Fruit fly (Drosophila melanogaster) whole organism, embryonic: ENCODE measurements around the gene CG6149.

ENCODE experiments used
- Atf6 ChIP-seq: fragments of 200-800 bp; sonication (Bioruptor generic); IDR thresholded peaks from 2 replicates; pipeline ENCODE4 v1.3.6; 2022; ENCODE audit warnings: missing biosample characterization, missing genetic modification characterization
- BEAF-32 ChIP-seq: fragments of 200-800 bp; sonication (Bioruptor generic); optimal IDR thresholded peaks from 3 replicates; lab custom pipeline; 2017; ENCODE audit warnings: missing biosample characterization, missing genetic modification characterization, mild to moderate bottlenecking, moderate library complexity, missing genetic modification reagents
- CG10959 ChIP-seq: fragments of 200-800 bp; sonication (Bioruptor generic); IDR thresholded peaks from 2 replicates; pipeline ENCODE4 v1.3.6; 2022; ENCODE audit warnings: missing biosample characterization, missing genetic modification characterization
- CG11504 ChIP-seq: fragments of 200-800 bp; sonication (Bioruptor generic); optimal IDR thresholded peaks from 3 replicates; lab custom pipeline; 2019; ENCODE audit warnings: missing biosample characterization, mild to moderate bottlenecking, missing genetic modification characterization, moderate library complexity
- CG11560 ChIP-seq: fragments of 200-800 bp; sonication (Bioruptor generic); IDR thresholded peaks from 3 replicates; pipeline ENCODE4 v1.3.6; 2022; ENCODE audit warnings: missing biosample characterization, missing genetic modification characterization
- CG12219 ChIP-seq: fragments of 200-800 bp; sonication (Bioruptor generic); optimal IDR thresholded peaks from 3 replicates; lab custom pipeline; 2018; ENCODE audit warnings: missing biosample characterization, mild to moderate bottlenecking, missing genetic modification characterization
- CG13424 ChIP-seq: fragments of 200-800 bp; sonication (Bioruptor generic); optimal IDR thresholded peaks from 2 replicates; lab custom pipeline; 2019; ENCODE audit warnings: missing biosample characterization, mild to moderate bottlenecking, missing genetic modification characterization, moderate library complexity
- CG14441 ChIP-seq: fragments of 200-800 bp; sonication (Bioruptor generic); IDR thresholded peaks from 2 replicates; pipeline ENCODE4 v1.3.6; 2022; ENCODE audit warnings: missing biosample characterization, missing genetic modification characterization
- CG14965 ChIP-seq: fragments of 200-800 bp; sonication (Bioruptor generic); optimal IDR thresholded peaks from 2 replicates; lab custom pipeline; 2016; ENCODE audit warnings: missing biosample characterization, missing genetic modification characterization, borderline replicate concordance
- CG15696 ChIP-seq: fragments of 200-800 bp; sonication (Bioruptor generic); optimal IDR thresholded peaks from 2 replicates; lab custom pipeline; 2019; ENCODE audit warnings: missing biosample characterization, mild to moderate bottlenecking, missing genetic modification characterization, moderate library complexity
- CG1603 ChIP-seq: fragments of 200-800 bp; sonication (Bioruptor generic); optimal IDR thresholded peaks from 2 replicates; lab custom pipeline; 2019; ENCODE audit warnings: missing biosample characterization, mild to moderate bottlenecking, missing genetic modification characterization, moderate library complexity
- CG16863 ChIP-seq: fragments of 200-800 bp; sonication (Bioruptor generic); optimal IDR thresholded peaks from 3 replicates; lab custom pipeline; 2016; ENCODE audit warnings: missing biosample characterization, missing genetic modification characterization
- CG18011 ChIP-seq: fragments of 200-800 bp; sonication (Bioruptor generic); optimal IDR thresholded peaks from 2 replicates; lab custom pipeline; 2017; ENCODE audit warnings: missing biosample characterization, missing genetic modification characterization, mild to moderate bottlenecking, moderate library complexity, missing genotype
- CG18262 ChIP-seq: fragments of 200-800 bp; optimal IDR thresholded peaks from 3 replicates; lab custom pipeline; 2019; ENCODE audit warnings: missing biosample characterization, mild to moderate bottlenecking, missing genetic modification characterization, moderate library complexity
- CG30403 ChIP-seq: fragments of 200-800 bp; sonication (Bioruptor generic); optimal IDR thresholded peaks from 3 replicates; lab custom pipeline; 2016; ENCODE audit warnings: missing biosample characterization, missing genetic modification characterization
- CG4404 ChIP-seq: fragments of 200-800 bp; sonication (Bioruptor generic); IDR thresholded peaks from 2 replicates; pipeline ENCODE4 v1.3.6; 2022; ENCODE audit warnings: missing biosample characterization, missing genetic modification characterization
- CG6765 ChIP-seq: fragments of 200-800 bp; sonication (Bioruptor generic); optimal IDR thresholded peaks from 3 replicates; lab custom pipeline; 2017; ENCODE audit warnings: missing biosample characterization, mild to moderate bottlenecking, missing genetic modification characterization
- CG7839 ChIP-seq: fragments of 200-800 bp; sonication (Bioruptor generic); optimal IDR thresholded peaks from 3 replicates; lab custom pipeline; 2018; ENCODE audit warnings: missing biosample characterization, mild to moderate bottlenecking, missing genetic modification characterization, moderate library complexity
- Deaf1 ChIP-seq: fragments of 200-800 bp; optimal IDR thresholded peaks from 3 replicates; lab custom pipeline; 2019; ENCODE audit warnings: missing biosample characterization, mild to moderate bottlenecking, missing genetic modification characterization, moderate library complexity
- Dll ChIP-seq: fragments of 200-800 bp; sonication (Bioruptor generic); IDR thresholded peaks from 4 replicates; pipeline ENCODE4 v1.3.6; 2022; ENCODE audit warnings: missing biosample characterization, missing genetic modification characterization; ENCODE audit not compliant: partially characterized antibody
- H15 ChIP-seq: fragments of 200-800 bp; sonication (Bioruptor generic); IDR thresholded peaks from 3 replicates; pipeline ENCODE4 v1.3.6; 2022; ENCODE audit warnings: missing biosample characterization, missing genetic modification characterization
- Hr3 ChIP-seq: fragments of 200-800 bp; sonication (Bioruptor generic); optimal IDR thresholded peaks from 3 replicates; lab custom pipeline; 2016; ENCODE audit warnings: missing biosample characterization, missing genetic modification characterization
- Max ChIP-seq: fragments of 200-800 bp; sonication (Bioruptor generic); optimal IDR thresholded peaks from 2 replicates; lab custom pipeline; 2016; ENCODE audit warnings: missing biosample characterization, mild to moderate bottlenecking, missing genetic modification characterization
- Oaz ChIP-seq: fragments of 200-800 bp; sonication (Bioruptor generic); IDR thresholded peaks from 2 replicates; pipeline ENCODE4 v1.3.6; 2022; ENCODE audit warnings: missing biosample characterization, missing genetic modification characterization
- Pdp1 ChIP-seq, 2 experiments: fragments of 200-800 bp; sonication (Bioruptor generic); optimal IDR thresholded peaks; 3 replicates each; lab custom pipeline; 2016; ENCODE audit warnings: missing biosample characterization in 2 of 2, missing genetic modification characterization in 2 of 2, mild to moderate bottlenecking in 1 of 2, moderate library complexity in 1 of 2
- Scr ChIP-seq: fragments of 200-800 bp; sonication (Bioruptor generic); IDR thresholded peaks from 2 replicates; pipeline ENCODE4 v1.3.6; 2022; ENCODE audit warnings: missing biosample characterization, missing genetic modification characterization; ENCODE audit not compliant: partially characterized antibody
- Sry-δ ChIP-seq: fragments of 200-800 bp; sonication (Bioruptor generic); optimal IDR thresholded peaks from 2 replicates; lab custom pipeline; 2016; ENCODE audit warnings: missing biosample characterization, missing genetic modification characterization
- ara ChIP-seq: fragments of 200-800 bp; sonication (Bioruptor generic); IDR thresholded peaks from 2 replicates; pipeline ENCODE4 v1.3.6; 2022; ENCODE audit warnings: missing biosample characterization, missing genetic modification characterization
- bbx ChIP-seq: fragments of 200-800 bp; sonication (Bioruptor generic); IDR thresholded peaks from 2 replicates; pipeline ENCODE4 v1.3.6; 2022; ENCODE audit warnings: missing biosample characterization, missing genetic modification characterization; ENCODE audit not compliant: partially characterized antibody
- bigmax ChIP-seq: fragments of 200-800 bp; sonication (Bioruptor generic); optimal IDR thresholded peaks from 2 replicates; lab custom pipeline; 2018; ENCODE audit warnings: missing biosample characterization, mild to moderate bottlenecking, missing genetic modification characterization
- btn ChIP-seq: fragments of 200-800 bp; sonication (Bioruptor generic); optimal IDR thresholded peaks from 2 replicates; lab custom pipeline; 2016; ENCODE audit warnings: missing biosample characterization, missing genetic modification characterization
- cad ChIP-seq: fragments of >200 bp; optimal IDR thresholded peaks from 2 replicates; lab custom pipeline; 2017; ENCODE audit warnings: missing biosample characterization, missing genetic modification characterization
- cas ChIP-seq: fragments of 200-800 bp; sonication (Bioruptor generic); IDR thresholded peaks from 2 replicates; pipeline ENCODE4 v1.3.6; 2022; ENCODE audit warnings: missing biosample characterization, missing genetic modification characterization
- chm ChIP-seq: fragments of 200-800 bp; sonication (Bioruptor generic); IDR thresholded peaks from 2 replicates; pipeline ENCODE4 v1.3.6; 2022; ENCODE audit warnings: missing biosample characterization, missing genetic modification characterization
- corto ChIP-seq: fragments of 200-800 bp; sonication (Bioruptor generic); optimal IDR thresholded peaks from 2 replicates; lab custom pipeline; 2016; ENCODE audit warnings: missing biosample characterization, mild to moderate bottlenecking, missing genetic modification characterization, moderate library complexity
- crol ChIP-seq: fragments of 200-800 bp; sonication (Bioruptor generic); IDR thresholded peaks from 2 replicates; pipeline ENCODE4 v1.3.6; 2022; ENCODE audit warnings: missing biosample characterization, missing genetic modification characterization
- dm ChIP-seq: fragments of 200-800 bp; sonication (Bioruptor generic); optimal IDR thresholded peaks from 3 replicates; lab custom pipeline; 2016; ENCODE audit warnings: missing biosample characterization, missing genetic modification characterization
- dmrt99B ChIP-seq: fragments of 200-800 bp; sonication (Bioruptor generic); optimal IDR thresholded peaks from 2 replicates; lab custom pipeline; 2018; ENCODE audit warnings: missing biosample characterization, mild to moderate bottlenecking, missing genetic modification characterization, moderate library complexity
- h ChIP-seq: fragments of >200 bp; optimal IDR thresholded peaks from 2 replicates; lab custom pipeline; 2017
- her ChIP-seq: fragments of 200-800 bp; sonication (Bioruptor generic); optimal IDR thresholded peaks from 2 replicates; lab custom pipeline; 2016; ENCODE audit warnings: missing biosample characterization, missing genetic modification characterization
- hth ChIP-seq: fragments of >200 bp; optimal IDR thresholded peaks from 2 replicates; lab custom pipeline; 2017; ENCODE audit warnings: inconsistent platforms
- maf-S ChIP-seq: fragments of 200-800 bp; sonication (Bioruptor generic); optimal IDR thresholded peaks from 2 replicates; lab custom pipeline; 2016; ENCODE audit warnings: missing biosample characterization, missing genetic modification characterization
- nmo ChIP-seq: fragments of 200-800 bp; sonication (Bioruptor generic); optimal IDR thresholded peaks from 2 replicates; lab custom pipeline; 2018; ENCODE audit warnings: missing biosample characterization, mild to moderate bottlenecking, missing genetic modification characterization, moderate library complexity
- nom ChIP-seq: fragments of 200-800 bp; sonication (Bioruptor generic); optimal IDR thresholded peaks from 2 replicates; lab custom pipeline; 2017; ENCODE audit warnings: missing biosample characterization, missing genetic modification characterization, mild to moderate bottlenecking, moderate library complexity, missing genetic modification reagents
- pho ChIP-seq: fragments of 200-800 bp; sonication (Bioruptor generic); optimal IDR thresholded peaks from 2 replicates; lab custom pipeline; 2016; ENCODE audit warnings: missing biosample characterization, missing genetic modification characterization
- ranshi ChIP-seq: fragments of 200-800 bp; sonication (Bioruptor generic); IDR thresholded peaks from 2 replicates; pipeline ENCODE4 v1.3.6; 2022; ENCODE audit warnings: missing biosample characterization, missing genetic modification characterization
- row ChIP-seq: fragments of 200-800 bp; sonication (Bioruptor generic); IDR thresholded peaks from 3 replicates; pipeline ENCODE4 v1.3.6; 2022; ENCODE audit warnings: missing biosample characterization, missing genetic modification characterization
- salm ChIP-seq: fragments of 200-800 bp; sonication (Bioruptor generic); optimal IDR thresholded peaks from 2 replicates; lab custom pipeline; 2018; ENCODE audit warnings: missing biosample characterization, mild to moderate bottlenecking, missing genetic modification characterization
- scrt ChIP-seq: fragments of 200-800 bp; sonication (Bioruptor generic); optimal IDR thresholded peaks from 2 replicates; lab custom pipeline; 2018; ENCODE audit warnings: missing biosample characterization, mild to moderate bottlenecking, missing genetic modification characterization, moderate library complexity
- tgo ChIP-seq: fragments of 200-800 bp; sonication (Bioruptor generic); IDR thresholded peaks from 3 replicates; pipeline ENCODE4 v1.3.6; 2022; ENCODE audit warnings: missing biosample characterization, missing genetic modification characterization
- vvl ChIP-seq: fragments of 200-800 bp; sonication (Bioruptor generic); IDR thresholded peaks from 2 replicates; pipeline ENCODE4 v1.3.6; 2022; ENCODE audit warnings: missing biosample characterization, missing genetic modification characterization
- wek ChIP-seq: fragments of 200-800 bp; sonication (Bioruptor generic); optimal IDR thresholded peaks from 3 replicates; lab custom pipeline; 2018; ENCODE audit warnings: missing biosample characterization, mild to moderate bottlenecking, missing genetic modification characterization, moderate library complexity

Gene CG6149

dm6 chr3L:11433151-11433550, 2.1 kb downstream of the CG6149 start (continued):
- no peak for TF ChIP-seq CG12219 (GFP tag; lab: Kevin White, UChicago)
- no peak for TF ChIP-seq chm (GFP tag; lab: Robert Waterston, UW)
- TF ChIP-seq her (GFP tag; lab: Kevin White, UChicago), result no peak
- TF ChIP-seq Oaz (GFP tag; lab: Robert Waterston, UW), result no peak
- no peak for TF ChIP-seq bbx (GFP tag; lab: Robert Waterston, UW)
- TF ChIP-seq CG6765, result no peak
- TF ChIP-seq crol (GFP tag; lab: Robert Waterston, UW), result no peak
- TF ChIP-seq h (lab: Kevin White, UChicago), result no peak
- TF ChIP-seq CG11560 (tag; lab: Robert Waterston, UW), result no peak
- TF ChIP-seq dm (GFP tag; lab: Kevin White, UChicago), result no peak
- TF ChIP-seq row (GFP tag; lab: Robert Waterston, UW), result no peak
- TF ChIP-seq CG11504 (tag; lab: Kevin White, UChicago), result peak; percentile 24
- no peak; the same call in 1 of the 2 replicates for TF ChIP-seq CG4404 (GFP tag; lab: Robert Waterston, UW)
- TF ChIP-seq wek, result no peak
- no peak for TF ChIP-seq CG14965 (GFP tag; lab: Kevin White, UChicago)
- no peak for TF ChIP-seq cas (GFP tag; lab: Robert Waterston, UW)
- no peak for TF ChIP-seq scrt (GFP tag; lab: Kevin White, UChicago)
- TF ChIP-seq Scr, result no peak
- no peak for TF ChIP-seq Atf6 (GFP tag; lab: Robert Waterston, UW)
- no peak for TF ChIP-seq maf-S (GFP tag; lab: Kevin White, UChicago)
- TF ChIP-seq CG16863, result no peak
- peak; percentile 22 for TF ChIP-seq CG18262 (tag; lab: Kevin White, UChicago)
- TF ChIP-seq tgo, result no peak; the same call in 2 of the 3 replicates
- no peak for TF ChIP-seq pho (GFP tag; lab: Kevin White, UChicago)
- TF ChIP-seq btn (GFP tag; lab: Kevin White, UChicago), result no peak
- peak; percentile 12 for TF ChIP-seq CG7839 (tag; lab: Kevin White, UChicago)
- TF ChIP-seq CG1603 (tag; lab: Kevin White, UChicago), result peak; percentile 29
- peak; percentile 45; the same call in 1 of the 2 replicates for TF ChIP-seq ara (GFP tag; lab: Robert Waterston, UW)
- TF ChIP-seq cad (GFP tag; lab: Kevin White, UChicago), result no peak
- no peak for TF ChIP-seq BEAF-32 (GFP tag; lab: Kevin White, UChicago)
- no peak for TF ChIP-seq salm (tag; lab: Kevin White, UChicago)
- TF ChIP-seq Sry-δ, result no peak
- TF ChIP-seq bigmax, result no peak
- TF ChIP-seq CG13424 (tag; lab: Kevin White, UChicago), result no peak
- TF ChIP-seq CG10959 (GFP tag; lab: Robert Waterston, UW), result peak; percentile 61
- TF ChIP-seq CG14441 (GFP tag; lab: Robert Waterston, UW), result no peak
- no peak for TF ChIP-seq Hr3 (GFP tag; lab: Kevin White, UChicago)
- TF ChIP-seq nmo (GFP tag; lab: Kevin White, UChicago), result peak; percentile 16
- no peak for TF ChIP-seq hth (lab: Kevin White, UChicago)
- peak in 1 of 2 experiments; percentile 4 for TF ChIP-seq Pdp1 (GFP tag; optimal IDR thresholded peaks at IDR 0.05; lab: Kevin White, UChicago)
- no peak for TF ChIP-seq Max
- TF ChIP-seq nom (GFP tag; lab: Kevin White, UChicago), result no peak
- peak; percentile 20 for TF ChIP-seq CG30403 (GFP tag; lab: Kevin White, UChicago)
- no peak for TF ChIP-seq Dll
- TF ChIP-seq corto (GFP tag; lab: Kevin White, UChicago), result no peak
- peak; percentile 44; the same call in 1 of the 3 replicates for TF ChIP-seq H15
- TF ChIP-seq vvl (GFP tag; lab: Robert Waterston, UW), result peak; percentile 49
- no peak for TF ChIP-seq Deaf1
- no peak for TF ChIP-seq CG18011 (GFP tag; lab: Kevin White, UChicago)
- TF ChIP-seq dmrt99B (tag; lab: Kevin White, UChicago), result no peak
- TF ChIP-seq CG15696 (tag; lab: Kevin White, UChicago), result peak; percentile 18
- TF ChIP-seq ranshi, result no peak
